Fruit fly (Drosophila melanogaster) whole organism, pupa: ENCODE data around the gene Trs23.

Source experiments
- CG10348 ChIP-seq: fragments of 200-800 bp; sonication (Bioruptor generic); IDR thresholded peaks from 2 replicates; pipeline ENCODE4 v1.3.6; 2022; ENCODE audit warnings: missing biosample characterization, missing genetic modification characterization
- CG4496 ChIP-seq: fragments of 200-800 bp; sonication (Bioruptor generic); IDR thresholded peaks from 3 replicates; pipeline ENCODE4 v1.3.6; 2022; ENCODE audit warnings: missing biosample characterization, missing genetic modification characterization
- Pif1B ChIP-seq: fragments of 200-800 bp; sonication (Bioruptor generic); optimal IDR thresholded peaks from 3 replicates; lab custom pipeline; 2016; ENCODE audit warnings: missing biosample characterization, missing genetic modification characterization
- Snoo ChIP-seq: fragments of 200-800 bp; sonication (Bioruptor generic); optimal IDR thresholded peaks from 3 replicates; lab custom pipeline; 2017; ENCODE audit warnings: missing biosample characterization, mild to moderate bottlenecking, missing genetic modification characterization, inconsistent platforms

DNA sequence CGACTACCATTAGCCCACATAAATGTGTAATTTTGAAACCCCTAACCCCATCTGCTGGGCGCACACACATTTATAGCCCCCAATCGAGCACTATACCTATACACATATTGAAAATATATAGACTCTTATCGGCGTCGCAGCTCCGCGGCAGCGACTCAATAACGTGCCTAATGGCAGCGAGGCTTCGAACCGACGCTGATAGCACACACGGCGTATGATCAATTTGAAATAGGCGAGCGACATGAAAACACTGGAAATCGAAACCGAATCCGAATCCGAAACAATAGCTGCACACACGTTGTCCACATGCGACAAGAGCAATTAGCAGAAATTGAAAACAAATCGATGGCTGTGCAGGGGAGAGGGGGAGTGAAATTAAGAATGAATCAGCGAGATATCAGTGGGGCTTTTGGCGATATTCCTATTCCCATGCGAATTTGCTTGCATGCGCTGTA lies 8.2 kb downstream of the Trs23 start:
- TF ChIP-seq CG4496 (GFP tag; lab: Robert Waterston, UW) (no peak), Pif1B (GFP tag; lab: Kevin White, UChicago) (no peak), Snoo (tag; lab: Kevin White, UChicago) (no peak), CG10348 (GFP tag; lab: Robert Waterston, UW) (no peak)
